Fruit fly (Drosophila melanogaster) whole organism, wandering third instar larva: ENCODE data around the gene CG42526.

Experiments used
- Abd-B ChIP-seq: fragments of >200 bp; optimal IDR thresholded peaks from 2 replicates; lab custom pipeline; 2017; ENCODE audit warnings: missing biosample characterization, missing genetic modification characterization
- CG32264 ChIP-seq: fragments of 200-800 bp; sonication (Bioruptor generic); optimal IDR thresholded peaks from 2 replicates; lab custom pipeline; 2016; ENCODE audit warnings: missing biosample characterization, missing genetic modification characterization
- CG9705 ChIP-seq: fragments of 200-800 bp; sonication (Bioruptor generic); optimal IDR thresholded peaks from 2 replicates; lab custom pipeline; 2018; ENCODE audit warnings: missing biosample characterization, mild to moderate bottlenecking, missing genetic modification characterization
- CrebA ChIP-seq: fragments of 200-800 bp; sonication (Bioruptor generic); optimal IDR thresholded peaks from 2 replicates; lab custom pipeline; 2016; ENCODE audit warnings: missing biosample characterization, mild to moderate bottlenecking, missing genetic modification characterization, borderline replicate concordance
- Dfd ChIP-seq: fragments of >200 bp; optimal IDR thresholded peaks from 2 replicates; lab custom pipeline; 2017; ENCODE audit warnings: missing biosample characterization, missing genetic modification characterization
- Dif ChIP-seq: fragments of 200-275, 200-300 bp; sonication (Bioruptor generic); optimal IDR thresholded peaks from 2 replicates; lab custom pipeline; 2018; ENCODE audit warnings: missing biosample characterization, missing genetic modification characterization; ENCODE audit not compliant: partially characterized antibody
- GATAd ChIP-seq: sonication (Bioruptor generic); optimal IDR thresholded peaks from 2 replicates; lab custom pipeline; 2016; ENCODE audit warnings: missing biosample characterization, missing genetic modification characterization
- HLH106 ChIP-seq: fragments of 200-800 bp; optimal IDR thresholded peaks from 3 replicates; lab custom pipeline; 2019; ENCODE audit warnings: missing biosample characterization, mild to moderate bottlenecking, missing genetic modification characterization, moderate library complexity
- Hnf4 ChIP-seq: fragments of 200-800 bp; sonication (Bioruptor generic); optimal IDR thresholded peaks from 2 replicates; lab custom pipeline; 2016; ENCODE audit warnings: missing biosample characterization, mild to moderate bottlenecking, missing genetic modification characterization
- Hr78 ChIP-seq: fragments of >200 bp; optimal IDR thresholded peaks from 2 replicates; lab custom pipeline; 2017; ENCODE audit warnings: missing biosample characterization, missing genetic modification characterization
- Hr83 ChIP-seq: fragments of 200-300 bp; sonication (Bioruptor generic); optimal IDR thresholded peaks from 2 replicates; lab custom pipeline; 2016; ENCODE audit warnings: missing biosample characterization, mild to moderate bottlenecking, missing genetic modification characterization, moderate library complexity; ENCODE audit not compliant: poor library complexity, severe bottlenecking
- Jra ChIP-seq: sonication (Bioruptor generic); optimal IDR thresholded peaks from 2 replicates; lab custom pipeline; 2016; ENCODE audit warnings: missing biosample characterization, missing genetic modification characterization
- Mio ChIP-seq: sonication (Bioruptor generic); optimal IDR thresholded peaks from 2 replicates; lab custom pipeline; 2016; ENCODE audit warnings: missing biosample characterization, missing genetic modification characterization
- Myc ChIP-seq: fragments of >200 bp; optimal IDR thresholded peaks from 2 replicates; lab custom pipeline; 2017
- N ChIP-seq: fragments of >200 bp; optimal IDR thresholded peaks from 2 replicates; lab custom pipeline; 2018; ENCODE audit warnings: missing biosample characterization, missing external identifiers, missing genetic modification characterization
- OdsH ChIP-seq: fragments of 200-800 bp; sonication (Bioruptor generic); optimal IDR thresholded peaks from 2 replicates; lab custom pipeline; 2016; ENCODE audit warnings: missing biosample characterization, mild to moderate bottlenecking, missing genetic modification characterization
- Rel ChIP-seq, 2 experiments: fragments of 200-800 bp; sonication (Bioruptor generic) in 1 of 2; optimal IDR thresholded peaks; 2 replicates in 1 of 2; 3 replicates in 1 of 2; lab custom pipeline; 2016 to 2019; ENCODE audit warnings: mild to moderate bottlenecking in 2 of 2, missing biosample characterization in 2 of 2, missing genetic modification characterization in 2 of 2, moderate library complexity in 1 of 2
- Sp1 ChIP-seq: fragments of 200-800 bp; sonication (Bioruptor generic); optimal IDR thresholded peaks from 3 replicates; lab custom pipeline; 2019; ENCODE audit warnings: missing biosample characterization, mild to moderate bottlenecking, missing genetic modification characterization, moderate library complexity
- Vsx2 ChIP-seq: fragments of 200-300, 225-300 bp; sonication (Bioruptor generic); optimal IDR thresholded peaks from 2 replicates; lab custom pipeline; 2018; ENCODE audit warnings: missing biosample characterization, missing genetic modification characterization; ENCODE audit not compliant: partially characterized antibody
- br ChIP-seq: fragments of 200-800 bp; sonication (Bioruptor generic); optimal IDR thresholded peaks from 2 replicates; lab custom pipeline; 2016; ENCODE audit warnings: missing biosample characterization, missing genetic modification characterization
- brk ChIP-seq: fragments of 200-800 bp; sonication (Bioruptor generic); optimal IDR thresholded peaks from 2 replicates; lab custom pipeline; 2016; ENCODE audit warnings: missing biosample characterization, mild to moderate bottlenecking, missing genetic modification characterization
- dl ChIP-seq, 2 experiments: fragments of 175-275, 200-275 bp in 1 of 2; fragments of 200-275 bp in 1 of 2; sonication (Bioruptor generic); optimal IDR thresholded peaks; lab custom pipeline; 2018; ENCODE audit warnings: mild to moderate bottlenecking in 2 of 2, missing biosample characterization in 2 of 2, missing genetic modification characterization in 2 of 2, moderate library complexity in 2 of 2; ENCODE audit not compliant: partially characterized antibody in 2 of 2, insufficient read depth in 1 of 2
- dmrt93B ChIP-seq: fragments of 200-800 bp; sonication (Bioruptor generic); optimal IDR thresholded peaks from 2 replicates; lab custom pipeline; 2018; ENCODE audit warnings: missing biosample characterization, mild to moderate bottlenecking, missing genetic modification characterization
- dsf ChIP-seq: sonication (Bioruptor generic); optimal IDR thresholded peaks from 2 replicates; lab custom pipeline; 2016; ENCODE audit warnings: missing biosample characterization, missing genetic modification characterization, borderline replicate concordance
- ey ChIP-seq: fragments of 200-800 bp; sonication (Bioruptor generic); optimal IDR thresholded peaks from 2 replicates; lab custom pipeline; 2016; ENCODE audit warnings: missing biosample characterization, missing genetic modification characterization
- foxo ChIP-seq, 2 experiments: fragments of 200-800 bp; sonication (Bioruptor generic); optimal IDR thresholded peaks; 2 replicates in 1 of 2; 3 replicates in 1 of 2; lab custom pipeline; 2016 to 2017; ENCODE audit warnings: missing biosample characterization in 2 of 2, missing genetic modification characterization in 2 of 2
- fru ChIP-seq: fragments of 200-800 bp; sonication (Bioruptor generic); optimal IDR thresholded peaks from 3 replicates; lab custom pipeline; 2016; ENCODE audit warnings: missing biosample characterization, mild to moderate bottlenecking, missing genetic modification characterization
- h ChIP-seq: fragments of 200-800 bp; sonication (Bioruptor generic); optimal IDR thresholded peaks from 3 replicates; lab custom pipeline; 2016; ENCODE audit warnings: missing biosample characterization, mild to moderate bottlenecking, missing genetic modification characterization
- jim ChIP-seq: fragments of 175-275, 200-325 bp; sonication (Bioruptor generic); optimal IDR thresholded peaks from 2 replicates; lab custom pipeline; 2016; ENCODE audit warnings: missing biosample characterization, mild to moderate bottlenecking, missing genetic modification characterization
- lola ChIP-seq: fragments of >200 bp; optimal IDR thresholded peaks from 2 replicates; lab custom pipeline; 2017; ENCODE audit warnings: missing biosample characterization, missing genetic modification characterization
- pan ChIP-seq: fragments of >200 bp; optimal IDR thresholded peaks from 2 replicates; lab custom pipeline; 2017
- psq ChIP-seq: fragments of 200-800 bp; sonication (Bioruptor generic); optimal IDR thresholded peaks from 3 replicates; lab custom pipeline; 2017; ENCODE audit warnings: missing biosample characterization, mild to moderate bottlenecking, missing genetic modification characterization, moderate library complexity
- rgr ChIP-seq: fragments of 200-800 bp; sonication (Bioruptor generic); optimal IDR thresholded peaks from 3 replicates; lab custom pipeline; 2016; ENCODE audit warnings: missing biosample characterization, mild to moderate bottlenecking, missing genetic modification characterization
- sage ChIP-seq: fragments of 200-800 bp; sonication (Bioruptor generic); optimal IDR thresholded peaks from 2 replicates; lab custom pipeline; 2016; ENCODE audit warnings: missing biosample characterization, mild to moderate bottlenecking, missing genetic modification characterization
- sv ChIP-seq: fragments of 200-800 bp; sonication (Bioruptor generic); optimal IDR thresholded peaks from 3 replicates; lab custom pipeline; 2016; ENCODE audit warnings: missing biosample characterization, missing genetic modification characterization
- tai ChIP-seq: sonication (Bioruptor generic); optimal IDR thresholded peaks from 2 replicates; lab custom pipeline; 2016; ENCODE audit warnings: missing biosample characterization, missing genetic modification characterization
- usp ChIP-seq: fragments of >200 bp; optimal IDR thresholded peaks from 2 replicates; lab custom pipeline; 2017; ENCODE audit warnings: missing biosample characterization, missing genetic modification characterization
- woc ChIP-seq: sonication (Bioruptor generic); optimal IDR thresholded peaks from 2 replicates; lab custom pipeline; 2016; ENCODE audit warnings: missing biosample characterization, mild to moderate bottlenecking, missing genetic modification characterization

CG42526 gene

DNA sequence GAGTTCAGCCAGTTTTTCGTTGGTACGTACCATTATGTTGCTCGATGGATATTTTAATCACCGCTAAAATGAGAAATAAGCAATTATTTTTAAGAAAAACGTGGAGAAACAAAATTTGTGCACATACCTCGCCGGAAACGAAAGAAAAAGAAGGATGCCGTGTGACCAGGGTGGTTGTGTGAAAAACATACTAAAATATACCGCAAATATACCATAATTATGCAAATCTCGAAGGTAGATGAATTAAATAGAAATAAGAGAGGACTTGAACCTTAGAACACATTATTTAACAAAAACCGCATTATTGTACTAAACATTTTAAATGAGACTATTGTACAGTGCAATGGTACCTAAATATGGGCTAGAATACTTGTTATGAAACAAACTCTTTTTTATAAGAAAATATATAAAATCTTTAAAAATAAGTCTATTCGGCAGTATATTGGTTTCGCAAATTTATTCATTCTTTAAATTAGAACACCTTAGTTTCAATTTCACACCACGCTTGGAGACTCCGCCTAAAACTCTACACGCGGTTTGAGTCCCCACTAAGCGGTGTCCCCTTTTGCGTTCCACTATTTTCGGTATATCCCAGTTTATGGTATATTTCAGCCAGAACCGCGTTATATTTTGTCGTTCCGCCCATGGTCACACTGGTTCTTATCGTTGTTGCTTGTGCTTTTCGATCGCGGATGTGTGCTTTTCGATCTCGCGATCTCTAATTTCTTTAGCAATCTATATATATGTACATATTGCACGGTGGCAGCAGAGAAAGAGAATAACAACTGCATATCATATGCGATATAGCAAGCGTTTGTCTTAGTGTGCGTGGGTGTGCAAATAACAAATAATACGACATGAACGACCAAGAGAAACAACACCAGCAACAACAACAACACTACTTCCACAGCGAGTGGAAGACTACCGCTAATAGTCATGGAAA is 5.3 kb downstream of the CG42526 start, which contains the start of the genes RpS17 and MTF-1 (continued):
- TF ChIP-seq br (GFP tag; lab: Kevin White, UChicago) = no peak
- peak; percentile 20 for TF ChIP-seq sage (GFP tag; lab: Kevin White, UChicago)
- peak; percentile 30 for TF ChIP-seq OdsH (GFP tag; lab: Kevin White, UChicago)
- TF ChIP-seq woc (GFP tag; lab: Kevin White, UChicago) = no peak
- no peak for TF ChIP-seq tai (GFP tag; lab: Kevin White, UChicago)
- TF ChIP-seq ey (GFP tag; lab: Kevin White, UChicago) = no peak
- TF ChIP-seq N = no peak
- TF ChIP-seq Hnf4 (GFP tag; lab: Kevin White, UChicago) = peak; percentile 38
- TF ChIP-seq HLH106 = peak; percentile 44
- no peak for TF ChIP-seq Vsx2 (GFP tag; lab: Kevin White, UChicago)
- TF ChIP-seq pan (lab: Kevin White, UChicago) = no peak
- TF ChIP-seq dsf (GFP tag; lab: Kevin White, UChicago) = peak; percentile 9
- TF ChIP-seq Dfd (GFP tag; lab: Kevin White, UChicago) = no peak
- peak; percentile 82 for TF ChIP-seq Hr83 (GFP tag; lab: Kevin White, UChicago)
- no peak for TF ChIP-seq usp (GFP tag; lab: Kevin White, UChicago)
- peak; percentile 27 for TF ChIP-seq CG9705 (GFP tag; lab: Kevin White, UChicago)
- TF ChIP-seq GATAd = peak; percentile 44
- TF ChIP-seq Mio (GFP tag; lab: Kevin White, UChicago) = peak; percentile 21
- TF ChIP-seq fru (GFP tag; lab: Kevin White, UChicago) = peak; percentile 22

DNA sequence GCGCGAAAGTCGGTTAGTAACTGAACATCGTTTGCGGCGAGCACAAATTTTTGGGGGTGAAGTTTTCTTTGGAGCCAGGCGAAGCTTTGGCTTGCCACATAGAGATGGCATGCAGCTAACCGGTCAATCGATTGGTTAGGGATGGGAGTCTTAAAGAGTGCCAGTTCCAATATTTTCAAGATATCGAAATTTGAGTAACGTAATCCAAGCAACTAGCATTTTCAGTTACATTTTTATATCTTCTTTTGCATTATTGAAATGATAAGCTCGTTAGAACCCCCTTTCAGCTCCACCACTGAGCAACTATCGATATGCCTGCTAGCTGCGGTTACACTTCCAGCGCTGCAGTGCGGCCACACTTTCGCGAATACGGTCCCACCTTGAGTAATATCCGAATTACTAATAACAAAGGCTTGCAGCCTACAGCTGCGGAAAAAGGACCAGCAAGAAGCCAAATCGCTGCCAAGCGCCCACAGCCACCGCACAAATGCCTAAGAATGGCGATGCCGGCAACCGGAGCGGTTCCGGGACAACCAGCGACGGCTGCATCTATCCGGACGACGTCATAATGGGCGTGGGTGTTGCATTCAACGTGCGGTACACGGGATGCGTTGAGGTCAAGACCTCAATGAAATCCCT is 8.4 kb downstream of the CG42526 start, which contains the start of the genes Atat and Shc:
Gene Atat, minus strand, starts transcription at position 103 of the 639 bp plus-strand sequence.
Gene Shc, plus strand, starts transcription at position 355 of the 639 bp plus-strand sequence.
- TF ChIP-seq CG9705 (GFP tag; lab: Kevin White, UChicago) (peak; percentile 99), pan (lab: Kevin White, UChicago) (no peak), ey (GFP tag; lab: Kevin White, UChicago) (peak; percentile 99), rgr (GFP tag; lab: Kevin White, UChicago) (peak; percentile 99), Myc (lab: Kevin White, UChicago) (peak; percentile 20), Rel (GFP tag; optimal IDR thresholded peaks at IDR 0.05; lab: Kevin White, UChicago) (peak; percentile 50), Rel (tag; optimal IDR thresholded peaks at IDR 0.05; lab: Kevin White, UChicago) (peak; percentile 91), GATAd (peak; percentile 97), jim (peak; percentile 94), Jra (GFP tag; lab: Kevin White, UChicago) (peak; percentile 98), Hr83 (GFP tag; lab: Kevin White, UChicago) (peak; percentile 98), usp (GFP tag; lab: Kevin White, UChicago) (peak; percentile 11), tai (GFP tag; lab: Kevin White, UChicago) (peak; percentile 99), sv (GFP tag; lab: Kevin White, UChicago) (peak; percentile 99), sage (GFP tag; lab: Kevin White, UChicago) (peak; percentile 91), CrebA (no peak), woc (GFP tag; lab: Kevin White, UChicago) (peak; percentile 99), Vsx2 (GFP tag; lab: Kevin White, UChicago) (no peak), br (GFP tag; lab: Kevin White, UChicago) (peak; percentile 99), Dif (GFP tag; lab: Kevin White, UChicago) (no peak), Sp1 (peak; percentile 98), Hr78 (GFP tag; lab: Kevin White, UChicago) (no peak), h (peak; percentile 99), psq (GFP tag; lab: Kevin White, UChicago) (peak; percentile 97), foxo (GFP tag; optimal IDR thresholded peaks at IDR 0.05; lab: Kevin White, UChicago) (peak; percentile 91 to 99), HLH106 (peak; percentile 99), Dfd (GFP tag; lab: Kevin White, UChicago) (peak; percentile 97), dmrt93B (peak; percentile 100), Abd-B (no peak), Hnf4 (GFP tag; lab: Kevin White, UChicago) (peak; percentile 99), CG32264 (GFP tag; lab: Kevin White, UChicago) (peak; percentile 97), lola (GFP tag; lab: Kevin White, UChicago) (no peak), brk (GFP tag; lab: Kevin White, UChicago) (peak; percentile 93), OdsH (GFP tag; lab: Kevin White, UChicago) (peak; percentile 99), Mio (GFP tag; lab: Kevin White, UChicago) (peak; percentile 94), N (no peak), fru (GFP tag; lab: Kevin White, UChicago) (peak; percentile 99), dl (GFP tag; optimal IDR thresholded peaks at IDR 0.05; lab: Kevin White, UChicago; ENCODE audit: insufficient read depth in 1 of 2, partially characterized antibody in 2 of 2) (no peak), dsf (GFP tag; lab: Kevin White, UChicago) (peak; percentile 97)
